Worm (Caenorhabditis elegans) whole organism, L4 larva: ENCODE results near the gene F59A1.15.
A peak's percentile ranks its signal among the peaks of the same experiment; 100 is the strongest.
"Not testable (repeated sequence)": the region's sequence is repeated elsewhere in the genome, so short reads cannot be mapped to it uniquely, and the experiment has no call there.

Experiments
- F10B5.3 ChIP-seq: sonication (generic microtip); optimal IDR thresholded peaks from 2 replicates; lab custom pipeline; 2016; ENCODE audit warnings: mild to moderate bottlenecking, missing genetic modification characterization, missing compliant biosample characterization
- F44E2.7 ChIP-seq: fragments of 200-800 bp; sonication (Bioruptor generic); IDR thresholded peaks from 2 replicates; pipeline ENCODE4 v2.1.2; 2022; ENCODE audit warnings: missing genetic modification characterization, missing compliant biosample characterization
- ceh-82 ChIP-seq: sonication (generic microtip); optimal IDR thresholded peaks from 2 replicates; lab custom pipeline; 2017; ENCODE audit warnings: missing biosample characterization, missing genetic modification characterization
- fkh-10 ChIP-seq: fragments of 150-350 bp; optimal IDR thresholded peaks from 2 replicates; lab custom pipeline; 2014; ENCODE audit warnings: missing biosample characterization, missing genetic modification reagents, missing genetic modification characterization
- nhr-28 ChIP-seq: fragments of 150-350 bp; optimal IDR thresholded peaks from 2 replicates; lab custom pipeline; 2014; ENCODE audit warnings: missing biosample characterization, missing genetic modification characterization
- snpc-1.2 ChIP-seq: fragments of 200-800 bp; sonication (Bioruptor generic); IDR thresholded peaks from 2 replicates; pipeline ENCODE4 v1.3.6; 2022; ENCODE audit warnings: missing genetic modification reagents, missing genetic modification characterization, missing compliant biosample characterization
- spr-1 ChIP-seq: sonication (generic microtip); optimal IDR thresholded peaks from 2 replicates; lab custom pipeline; 2016; ENCODE audit warnings: mild to moderate bottlenecking, missing genetic modification characterization, missing compliant biosample characterization

DNA sequence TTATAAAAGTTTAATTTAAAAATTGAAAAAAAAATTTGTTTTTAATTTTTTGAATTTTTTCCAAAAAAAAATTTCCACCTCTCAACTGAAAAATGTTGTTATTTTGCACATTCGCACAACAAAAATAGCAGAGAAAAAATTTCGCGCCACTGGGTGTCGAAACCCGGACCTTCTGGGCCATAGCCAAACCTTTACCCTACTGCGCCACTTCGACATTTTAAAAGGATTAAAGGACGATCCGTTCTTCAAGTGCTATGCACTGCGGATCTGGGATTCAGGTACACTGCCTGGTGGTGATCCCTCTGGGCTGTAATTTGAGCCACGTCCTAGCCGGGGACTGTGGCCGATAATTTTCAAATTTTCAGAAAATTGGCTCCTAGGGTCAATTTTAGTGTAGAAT lies 3.7 kb upstream of the F59A1.15 start:
- peak; percentile 32; the same call in 1 of the 2 replicates for TF ChIP-seq snpc-1.2 (GFP tag; lab: Robert Waterston, UW)
- not testable (repeated sequence) for TF ChIP-seq nhr-28 (tag; lab: Kevin White, UChicago); F44E2.7 (GFP tag; lab: Robert Waterston, UW); spr-1 (tag; lab: Kevin White, UChicago); fkh-10 (GFP tag; lab: Kevin White, UChicago); ceh-82 (tag; lab: Kevin White, UChicago); F10B5.3 (tag; lab: Kevin White, UChicago)
